Worm (Caenorhabditis elegans) whole organism, L1 larva: ENCODE results near the gene T11B7.5.

Source experiments
- ceh-90 ChIP-seq: sonication (generic microtip); optimal IDR thresholded peaks from 2 replicates; lab custom pipeline; 2016; ENCODE audit warnings: missing genetic modification characterization, missing compliant biosample characterization
- fos-1 ChIP-seq: fragments of 150-350 bp; optimal IDR thresholded peaks from 2 replicates; lab custom pipeline; 2014; ENCODE audit warnings: missing biosample characterization, missing genetic modification characterization
- irx-1 ChIP-seq: sonication (generic microtip); optimal IDR thresholded peaks from 2 replicates; lab custom pipeline; 2016; ENCODE audit warnings: missing genetic modification characterization, missing compliant biosample characterization
- nhr-77 ChIP-seq: fragments of 150-350 bp; optimal IDR thresholded peaks from 2 replicates; lab custom pipeline; 2014; ENCODE audit warnings: missing biosample characterization, missing genetic modification characterization
- pag-3 ChIP-seq: sonication (generic microtip); optimal IDR thresholded peaks from 2 replicates; lab custom pipeline; 2017; ENCODE audit warnings: missing genetic modification characterization, mild to moderate bottlenecking, missing compliant biosample characterization, antibody characterized with exemption, borderline replicate concordance; ENCODE audit not compliant: insufficient read depth
- snpc-4 ChIP-seq: fragments of 150-350 bp; optimal IDR thresholded peaks from 2 replicates; lab custom pipeline; 2014; ENCODE audit warnings: missing biosample characterization, missing genetic modification characterization
- sox-4 ChIP-seq: sonication (generic microtip); optimal IDR thresholded peaks from 2 replicates; lab custom pipeline; 2016; ENCODE audit warnings: missing genetic modification characterization, missing compliant biosample characterization
- tbx-2 ChIP-seq: sonication (generic microtip); optimal IDR thresholded peaks from 2 replicates; lab custom pipeline; 2016; ENCODE audit warnings: missing genetic modification characterization, missing compliant biosample characterization
- xbp-1 ChIP-seq: sonication (generic microtip); optimal IDR thresholded peaks from 2 replicates; lab custom pipeline; 2016; ENCODE audit warnings: missing genetic modification characterization, missing compliant biosample characterization

DNA sequence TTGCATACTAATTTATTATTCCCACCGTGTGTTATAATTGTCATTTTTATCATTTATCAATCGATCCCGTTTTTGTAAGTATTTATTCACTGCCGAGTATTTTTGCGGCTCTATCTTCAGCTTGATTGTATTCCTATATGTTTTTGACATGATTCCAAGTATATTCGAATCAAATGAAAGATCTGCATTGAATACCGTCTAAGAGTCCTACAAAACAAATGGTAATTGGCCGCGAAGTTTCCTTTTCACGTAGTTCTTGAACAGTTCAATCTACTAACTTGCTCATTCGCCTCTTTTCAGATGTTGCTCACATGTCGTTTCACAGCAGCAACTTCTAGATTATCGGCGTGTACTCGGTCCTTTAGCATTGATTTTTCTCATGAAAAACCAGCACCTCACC is 36.7 kb upstream of the T11B7.5 start, which contains the start of gene C27B7.2:
- no peak for TF ChIP-seq ceh-90 (tag; lab: Kevin White, UChicago)
- no peak for TF ChIP-seq tbx-2 (tag; lab: Kevin White, UChicago)
- TF ChIP-seq snpc-4 (tag; lab: Kevin White, UChicago) = no peak
- no peak for TF ChIP-seq nhr-77 (tag; lab: Kevin White, UChicago)
- TF ChIP-seq pag-3 (tag; lab: Kevin White, UChicago) = no peak
- TF ChIP-seq fos-1 (tag; lab: Kevin White, UChicago) = no peak
- TF ChIP-seq xbp-1 (tag; lab: Kevin White, UChicago) = no peak
- no peak for TF ChIP-seq sox-4 (tag; lab: Kevin White, UChicago)
- no peak for TF ChIP-seq irx-1 (tag; lab: Kevin White, UChicago)
